Worm (Caenorhabditis elegans) whole organism, L1 larva: ENCODE data around the gene htz-1.

Experiments used
- C16A3.4 ChIP-seq: fragments of 150-350 bp; optimal IDR thresholded peaks from 2 replicates; lab custom pipeline; 2014; ENCODE audit warnings: missing biosample characterization, missing genetic modification characterization
- C34B4.2 ChIP-seq: sonication (generic microtip); optimal IDR thresholded peaks from 2 replicates; lab custom pipeline; 2017; ENCODE audit warnings: mild to moderate bottlenecking, missing genetic modification characterization, missing compliant biosample characterization
- F16B12.6 ChIP-seq: fragments of 150-350 bp; optimal IDR thresholded peaks from 2 replicates; lab custom pipeline; 2014; ENCODE audit warnings: missing biosample characterization, missing genetic modification characterization
- Y116A8C.19 ChIP-seq: sonication (generic microtip); optimal IDR thresholded peaks from 2 replicates; lab custom pipeline; 2016; ENCODE audit warnings: missing compliant biosample characterization, missing genetic modification characterization, borderline replicate concordance
- aha-1 ChIP-seq: fragments of 150-350 bp; optimal IDR thresholded peaks from 2 replicates; lab custom pipeline; 2014; ENCODE audit warnings: missing biosample characterization, missing genetic modification characterization
- alr-1 ChIP-seq: fragments of 200-800 bp; sonication (Bioruptor generic); optimal IDR thresholded peaks from 2 replicates; lab custom pipeline; 2018; ENCODE audit warnings: borderline replicate concordance, mild to moderate bottlenecking, missing genetic modification characterization, missing compliant biosample characterization
- ama-1 ChIP-seq: fragments of 150-350 bp; optimal IDR thresholded peaks from 2 replicates; lab custom pipeline; 2014
- blmp-1 ChIP-seq: fragments of 150-350 bp; optimal IDR thresholded peaks from 2 replicates; lab custom pipeline; 2014; ENCODE audit warnings: missing biosample characterization, missing genetic modification characterization
- ceh-8 ChIP-seq: fragments of 200-800 bp; sonication (Bioruptor generic); optimal IDR thresholded peaks from 2 replicates; lab custom pipeline; 2018; ENCODE audit warnings: mild to moderate bottlenecking, missing genetic modification characterization, moderate library complexity, missing compliant biosample characterization
- ceh-88 ChIP-seq: fragments of 200-800 bp; sonication (Bioruptor generic); IDR thresholded peaks from 2 replicates; pipeline ENCODE4 v1.3.6; 2022; ENCODE audit warnings: missing genetic modification characterization, missing compliant biosample characterization
- ces-1 ChIP-seq: fragments of 150-350 bp; optimal IDR thresholded peaks from 2 replicates; lab custom pipeline; 2014; ENCODE audit warnings: missing biosample characterization, missing genetic modification reagents, missing genetic modification characterization
- dpl-1 ChIP-seq, 3 experiments: fragments of 150-350 bp in 2 of 3; sonication (generic microtip) in 1 of 3; optimal IDR thresholded peaks; 2 replicates each; lab custom pipeline; 2014 to 2017; ENCODE audit warnings: missing biosample characterization in 3 of 3, missing genetic modification characterization in 3 of 3, missing genetic modification reagents in 3 of 3
- egl-13 ChIP-seq: sonication (generic microtip); optimal IDR thresholded peaks from 2 replicates; lab custom pipeline; 2016; ENCODE audit warnings: missing genotype, missing genetic modification reagents, missing genetic modification characterization, missing compliant biosample characterization
- egl-27 ChIP-seq, 2 experiments: fragments of 150-350 bp in 1 of 2; sonication (generic microtip); optimal IDR thresholded peaks; 3 replicates each; lab custom pipeline; 2017 to 2018; ENCODE audit warnings: missing biosample characterization in 2 of 2, missing genetic modification characterization in 2 of 2, missing genetic modification reagents in 2 of 2
- ets-5 ChIP-seq: fragments of 200-800 bp; sonication (Bioruptor generic); IDR thresholded peaks from 2 replicates; pipeline ENCODE4 v1.3.6; 2022; ENCODE audit warnings: missing genetic modification characterization, missing compliant biosample characterization
- fkh-10 ChIP-seq: sonication (generic microtip); optimal IDR thresholded peaks from 2 replicates; lab custom pipeline; 2017; ENCODE audit warnings: missing biosample characterization, missing genetic modification reagents, missing genetic modification characterization
- fkh-4 ChIP-seq: sonication (generic microtip); optimal IDR thresholded peaks from 2 replicates; lab custom pipeline; 2016; ENCODE audit warnings: missing compliant biosample characterization, missing genetic modification characterization, borderline replicate concordance
- hlh-17 ChIP-seq: fragments of 200-800 bp; sonication (Bioruptor generic); optimal IDR thresholded peaks from 2 replicates; lab custom pipeline; 2018; ENCODE audit warnings: missing genetic modification characterization, mild to moderate bottlenecking, missing compliant biosample characterization, moderate library complexity, borderline replicate concordance
- irx-1 ChIP-seq: sonication (generic microtip); optimal IDR thresholded peaks from 2 replicates; lab custom pipeline; 2016; ENCODE audit warnings: missing genetic modification characterization, missing compliant biosample characterization
- lin-15B ChIP-seq: fragments of 150-350 bp; sonication (generic microtip); optimal IDR thresholded peaks from 3 replicates; lab custom pipeline; 2014; ENCODE audit warnings: missing biosample characterization, missing genetic modification characterization
- lin-39 ChIP-seq: fragments of 150-350 bp; optimal IDR thresholded peaks from 2 replicates; lab custom pipeline; 2014; ENCODE audit warnings: missing biosample characterization, missing genetic modification reagents, missing genetic modification characterization
- lir-3 ChIP-seq: sonication (generic microtip); optimal IDR thresholded peaks from 2 replicates; lab custom pipeline; 2016; ENCODE audit warnings: mild to moderate bottlenecking, missing genetic modification characterization, moderate library complexity, missing compliant biosample characterization; ENCODE audit not compliant: poor library complexity
- mef-2 ChIP-seq: fragments of 150-350 bp; optimal IDR thresholded peaks from 2 replicates; lab custom pipeline; 2014; ENCODE audit warnings: missing biosample characterization, missing genetic modification characterization
- mep-1 ChIP-seq: fragments of 150-350 bp; optimal IDR thresholded peaks from 2 replicates; lab custom pipeline; 2014; ENCODE audit warnings: missing biosample characterization, missing genetic modification characterization
- nhr-11 ChIP-seq: fragments of 150-350 bp; optimal IDR thresholded peaks from 2 replicates; lab custom pipeline; 2014; ENCODE audit warnings: missing biosample characterization, missing genetic modification characterization
- nhr-19 ChIP-seq: fragments of 200-800 bp; sonication (Bioruptor generic); conservative IDR thresholded peaks from 2 replicates; pipeline ENCODE4 v1.3.6; 2022; ENCODE audit warnings: missing genetic modification characterization, missing compliant biosample characterization
- nhr-237 ChIP-seq: fragments of 150-350 bp; optimal IDR thresholded peaks from 2 replicates; lab custom pipeline; 2014; ENCODE audit warnings: missing biosample characterization, missing genetic modification characterization
- nhr-71 ChIP-seq: sonication (generic microtip); optimal IDR thresholded peaks from 2 replicates; lab custom pipeline; 2016; ENCODE audit warnings: mild to moderate bottlenecking, missing genetic modification characterization, moderate library complexity, missing compliant biosample characterization
- nhr-76 ChIP-seq: sonication (generic microtip); optimal IDR thresholded peaks from 2 replicates; lab custom pipeline; 2017; ENCODE audit warnings: missing biosample characterization, missing genetic modification characterization
- nhr-77 ChIP-seq: fragments of 150-350 bp; optimal IDR thresholded peaks from 2 replicates; lab custom pipeline; 2014; ENCODE audit warnings: missing biosample characterization, missing genetic modification characterization
- nhr-84 ChIP-seq: sonication (generic microtip); optimal IDR thresholded peaks from 2 replicates; lab custom pipeline; 2017; ENCODE audit warnings: missing biosample characterization, missing genetic modification characterization
- nhr-90 ChIP-seq: sonication (generic microtip); optimal IDR thresholded peaks from 2 replicates; lab custom pipeline; 2016; ENCODE audit warnings: mild to moderate bottlenecking, missing genetic modification characterization, missing compliant biosample characterization; ENCODE audit not compliant: poor library complexity
- pax-3 ChIP-seq: fragments of 200-800 bp; sonication (Bioruptor generic); optimal IDR thresholded peaks from 2 replicates; lab custom pipeline; 2018; ENCODE audit warnings: mild to moderate bottlenecking, missing genetic modification characterization, moderate library complexity, missing compliant biosample characterization
- rnt-1 ChIP-seq: sonication (generic microtip); optimal IDR thresholded peaks from 2 replicates; lab custom pipeline; 2016; ENCODE audit warnings: mild to moderate bottlenecking, missing genetic modification characterization, moderate library complexity, missing compliant biosample characterization
- skn-1 ChIP-seq: fragments of 150-350 bp; optimal IDR thresholded peaks from 2 replicates; lab custom pipeline; 2014; ENCODE audit warnings: missing biosample characterization, missing genetic modification characterization
- snpc-4 ChIP-seq: fragments of 150-350 bp; optimal IDR thresholded peaks from 2 replicates; lab custom pipeline; 2014; ENCODE audit warnings: missing biosample characterization, missing genetic modification characterization
- sptf-1 ChIP-seq: fragments of 150-350 bp; optimal IDR thresholded peaks from 2 replicates; lab custom pipeline; 2014; ENCODE audit warnings: missing biosample characterization, missing genetic modification characterization
- sup-37 ChIP-seq: fragments of 200-800 bp; sonication (Bioruptor generic); optimal IDR thresholded peaks from 2 replicates; lab custom pipeline; 2018; ENCODE audit warnings: mild to moderate bottlenecking, missing genetic modification characterization, missing compliant biosample characterization
- swsn-7 ChIP-seq: sonication (generic microtip); optimal IDR thresholded peaks from 2 replicates; lab custom pipeline; 2016; ENCODE audit warnings: missing genetic modification characterization, missing compliant biosample characterization
- tbx-2 ChIP-seq: sonication (generic microtip); optimal IDR thresholded peaks from 2 replicates; lab custom pipeline; 2016; ENCODE audit warnings: missing genetic modification characterization, missing compliant biosample characterization
- tlp-1 ChIP-seq: fragments of 150-350 bp; optimal IDR thresholded peaks from 2 replicates; lab custom pipeline; 2014; ENCODE audit warnings: missing biosample characterization, missing genetic modification characterization
- unc-30 ChIP-seq: sonication (generic microtip); optimal IDR thresholded peaks from 2 replicates; lab custom pipeline; 2017; ENCODE audit warnings: missing biosample characterization, missing genetic modification characterization
- unc-62 ChIP-seq: fragments of 150-350 bp; optimal IDR thresholded peaks from 2 replicates; lab custom pipeline; 2014; ENCODE audit warnings: missing biosample characterization, missing genetic modification reagents, missing genetic modification characterization
- unc-86 ChIP-seq: sonication (generic microtip); optimal IDR thresholded peaks from 2 replicates; lab custom pipeline; 2016; ENCODE audit warnings: missing genetic modification characterization, missing compliant biosample characterization
- unc-98 ChIP-seq: fragments of 200-800 bp; sonication (Bioruptor generic); IDR thresholded peaks from 2 replicates; pipeline ENCODE4 v1.3.6; 2022; ENCODE audit warnings: missing genetic modification characterization, missing compliant biosample characterization
- zag-1 ChIP-seq: fragments of 150-350 bp; optimal IDR thresholded peaks from 2 replicates; lab custom pipeline; 2014; ENCODE audit warnings: missing biosample characterization, missing genetic modification characterization
- zip-4 ChIP-seq: fragments of 200-800 bp; sonication (Bioruptor generic); optimal IDR thresholded peaks from 2 replicates; lab custom pipeline; 2018; ENCODE audit warnings: mild to moderate bottlenecking, missing genetic modification characterization, moderate library complexity, missing compliant biosample characterization
- ztf-11 ChIP-seq, 2 experiments: sonication (generic microtip); optimal IDR thresholded peaks; 2 replicates each; lab custom pipeline; 2016 to 2017; ENCODE audit warnings: missing genetic modification characterization in 2 of 2, missing biosample characterization in 1 of 2, missing compliant biosample characterization in 1 of 2
- ztf-4 ChIP-seq: fragments of 150-350 bp; optimal IDR thresholded peaks from 2 replicates; lab custom pipeline; 2014; ENCODE audit warnings: missing biosample characterization, missing genetic modification characterization

htz-1 gene

ce11 chrIV:4405126-4405525 is 40.9 kb upstream of the htz-1 start, which contains the start of gene Y24D9A.7 (continued):
- TF ChIP-seq blmp-1 (tag; lab: Kevin White, UChicago) = peak; percentile 10
- no peak for TF ChIP-seq unc-30 (tag; lab: Kevin White, UChicago)
- peak in 2 of 3 experiments; percentile 7 to 12 for TF ChIP-seq dpl-1 (GFP tag; optimal IDR thresholded peaks at IDR 0.05; lab: Kevin White, UChicago)
- peak; percentile 21 for TF ChIP-seq mep-1 (tag; lab: Kevin White, UChicago)
- no peak for TF ChIP-seq nhr-77 (tag; lab: Kevin White, UChicago)
- TF ChIP-seq irx-1 = no peak
- no peak for TF ChIP-seq tbx-2 (tag; lab: Kevin White, UChicago)
- no peak for TF ChIP-seq sptf-1 (tag; lab: Kevin White, UChicago)
- TF ChIP-seq nhr-90 (tag; lab: Kevin White, UChicago) = no peak
- no peak for TF ChIP-seq unc-62 (GFP tag; lab: Kevin White, UChicago)
- TF ChIP-seq swsn-7 = no peak
- peak; percentile 61 for TF ChIP-seq nhr-71 (tag; lab: Kevin White, UChicago)
- TF ChIP-seq rnt-1 (tag; lab: Kevin White, UChicago) = peak; percentile 8
- TF ChIP-seq fkh-10 (GFP tag; lab: Kevin White, UChicago) = no peak
- no peak for TF ChIP-seq hlh-17 (GFP tag; lab: Kevin White, UChicago)
- no peak for TF ChIP-seq ces-1
- no peak for TF ChIP-seq Y116A8C.19 (tag; lab: Kevin White, UChicago)
- TF ChIP-seq C16A3.4 (tag; lab: Kevin White, UChicago) = no peak
- no peak for TF ChIP-seq lin-15B
- TF ChIP-seq nhr-76 (tag; lab: Kevin White, UChicago) = no peak
- TF ChIP-seq ceh-8 (GFP tag; lab: Kevin White, UChicago) = no peak
- TF ChIP-seq egl-27 (tag; optimal IDR thresholded peaks at IDR 0.05; lab: Kevin White, UChicago) = no peak
- no peak for TF ChIP-seq ceh-88
- TF ChIP-seq fkh-4 (tag; lab: Kevin White, UChicago) = no peak
- TF ChIP-seq lin-39 (tag; lab: Kevin White, UChicago) = no peak
- TF ChIP-seq egl-13 (tag; lab: Kevin White, UChicago) = no peak
- TF ChIP-seq nhr-237 (tag; lab: Kevin White, UChicago) = no peak
- no peak for TF ChIP-seq pax-3
- no peak for TF ChIP-seq sup-37 (GFP tag; lab: Kevin White, UChicago)
- no peak for TF ChIP-seq nhr-19 (GFP tag; lab: Robert Waterston, UW)
- no peak for TF ChIP-seq mef-2 (tag; lab: Kevin White, UChicago)
- TF ChIP-seq ztf-11 (tag; optimal IDR thresholded peaks at IDR 0.05; lab: Kevin White, UChicago) = no peak

ce11 chrIV:4406054-4406539 is 39.9 kb upstream of the htz-1 start:
- TF ChIP-seq F16B12.6 (tag; lab: Kevin White, UChicago) (peak; percentile 44), irx-1 (no peak), fkh-4 (tag; lab: Kevin White, UChicago) (no peak), tbx-2 (tag; lab: Kevin White, UChicago) (peak; percentile 72), swsn-7 (peak; percentile 76), zag-1 (tag; lab: Kevin White, UChicago) (peak; percentile 1), nhr-237 (tag; lab: Kevin White, UChicago) (no peak), nhr-11 (tag; lab: Kevin White, UChicago) (no peak), alr-1 (no peak), ets-5 (GFP tag; lab: Robert Waterston, UW) (no peak), lin-15B (peak; percentile 73), pax-3 (no peak), unc-98 (GFP tag; lab: Robert Waterston, UW) (no peak), nhr-84 (no peak), aha-1 (no peak), ama-1 (lab: Kevin White, UChicago) (peak; percentile 27), nhr-19 (GFP tag; lab: Robert Waterston, UW) (peak; percentile 55), lir-3 (peak; percentile 41), nhr-76 (tag; lab: Kevin White, UChicago) (no peak), C16A3.4 (tag; lab: Kevin White, UChicago) (peak; percentile 61), C34B4.2 (no peak), hlh-17 (GFP tag; lab: Kevin White, UChicago) (no peak), snpc-4 (tag; lab: Kevin White, UChicago) (peak; percentile 26), skn-1 (tag; lab: Kevin White, UChicago) (peak; percentile 46), zip-4 (GFP tag; lab: Kevin White, UChicago) (no peak), egl-27 (tag; optimal IDR thresholded peaks at IDR 0.05; lab: Kevin White, UChicago) (peak in 1 of 2 experiments; percentile 58), ztf-4 (no peak), egl-13 (tag; lab: Kevin White, UChicago) (no peak), nhr-90 (tag; lab: Kevin White, UChicago) (peak; percentile 42), unc-86 (tag; lab: Kevin White, UChicago) (peak; percentile 62), rnt-1 (tag; lab: Kevin White, UChicago) (peak; percentile 60), tlp-1 (tag; lab: Kevin White, UChicago) (no peak), ceh-88 (no peak)
